Worm (Caenorhabditis elegans) whole organism, L3 larva: Measurements from ENCODE around the gene nrde-4.

Experiments
- aly-2 ChIP-seq: fragments of 150-350 bp; optimal IDR thresholded peaks from 2 replicates; lab custom pipeline; 2014; ENCODE audit warnings: missing biosample characterization, missing genetic modification characterization
- ama-1 ChIP-seq: fragments of 150-350 bp; optimal IDR thresholded peaks from 2 replicates; lab custom pipeline; 2018
- ceh-16 ChIP-seq: sonication (generic microtip); optimal IDR thresholded peaks from 2 replicates; lab custom pipeline; 2017; ENCODE audit warnings: missing biosample characterization, missing genetic modification characterization
- ceh-28 ChIP-seq: fragments of 150-350 bp; optimal IDR thresholded peaks from 2 replicates; lab custom pipeline; 2014; ENCODE audit warnings: missing biosample characterization, missing genetic modification reagents, missing genetic modification characterization
- ceh-82 ChIP-seq: fragments of 150-350 bp; optimal IDR thresholded peaks from 2 replicates; lab custom pipeline; 2014; ENCODE audit warnings: missing biosample characterization, missing genetic modification characterization
- ceh-9 ChIP-seq: sonication (generic microtip); optimal IDR thresholded peaks from 2 replicates; lab custom pipeline; 2018; ENCODE audit warnings: missing biosample characterization, missing genetic modification characterization
- daf-12 ChIP-seq: fragments of 150-350 bp; optimal IDR thresholded peaks from 2 replicates; lab custom pipeline; 2014; ENCODE audit warnings: missing biosample characterization, missing genetic modification reagents, missing genetic modification characterization
- egl-27 ChIP-seq: sonication (generic microtip); optimal IDR thresholded peaks from 4 replicates; lab custom pipeline; 2017; ENCODE audit warnings: missing biosample characterization, missing genetic modification reagents, missing genetic modification characterization
- egl-5 ChIP-seq: fragments of 150-350 bp; optimal IDR thresholded peaks from 2 replicates; lab custom pipeline; 2017; ENCODE audit warnings: missing biosample characterization, missing genetic modification reagents, missing genetic modification characterization, inconsistent platforms
- elt-1 ChIP-seq: fragments of 150-350 bp; optimal IDR thresholded peaks from 2 replicates; lab custom pipeline; 2014; ENCODE audit warnings: missing biosample characterization, missing genetic modification characterization
- elt-2 ChIP-seq: sonication (generic microtip); optimal IDR thresholded peaks from 2 replicates; lab custom pipeline; 2016; ENCODE audit warnings: missing genetic modification reagents, mild to moderate bottlenecking, missing genetic modification characterization, missing compliant biosample characterization
- elt-3 ChIP-seq, 3 experiments: fragments of 150-350 bp in 1 of 3; sonication (generic microtip) in 2 of 3; optimal IDR thresholded peaks; 2 replicates in 2 of 3; 4 replicates in 1 of 3; lab custom pipeline; 2014 to 2017; ENCODE audit warnings: missing biosample characterization in 3 of 3, missing genetic modification characterization in 3 of 3
- fkh-10 ChIP-seq: sonication (generic microtip); optimal IDR thresholded peaks from 2 replicates; lab custom pipeline; 2017; ENCODE audit warnings: missing biosample characterization, missing genetic modification reagents, missing genetic modification characterization
- fkh-2 ChIP-seq: fragments of 150-350 bp; optimal IDR thresholded peaks from 2 replicates; lab custom pipeline; 2014; ENCODE audit warnings: missing biosample characterization, missing genetic modification reagents, missing genetic modification characterization
- hmg-11 ChIP-seq: sonication (generic microtip); optimal IDR thresholded peaks from 2 replicates; lab custom pipeline; 2016; ENCODE audit warnings: missing genetic modification characterization, missing compliant biosample characterization
- jun-1 ChIP-seq: fragments of 150-350 bp; optimal IDR thresholded peaks from 2 replicates; lab custom pipeline; 2014; ENCODE audit warnings: missing biosample characterization, missing genetic modification reagents, missing genetic modification characterization
- lin-39 ChIP-seq: fragments of 150-350 bp; optimal IDR thresholded peaks from 2 replicates; lab custom pipeline; 2018; ENCODE audit warnings: missing biosample characterization, missing genetic modification reagents, missing genetic modification characterization
- lsy-12 ChIP-seq: sonication (generic microtip); optimal IDR thresholded peaks from 2 replicates; lab custom pipeline; 2016; ENCODE audit warnings: mild to moderate bottlenecking, missing genetic modification characterization, missing compliant biosample characterization
- nfya-1 ChIP-seq: sonication (generic microtip); optimal IDR thresholded peaks from 2 replicates; lab custom pipeline; 2017; ENCODE audit warnings: missing genetic modification characterization, mild to moderate bottlenecking, missing compliant biosample characterization, antibody characterized with exemption, moderate library complexity; ENCODE audit not compliant: insufficient read depth
- nhr-11 ChIP-seq: fragments of 150-350 bp; optimal IDR thresholded peaks from 2 replicates; lab custom pipeline; 2014; ENCODE audit warnings: missing biosample characterization, missing genetic modification characterization
- nhr-12 ChIP-seq: fragments of 150-350 bp; optimal IDR thresholded peaks from 2 replicates; lab custom pipeline; 2014; ENCODE audit warnings: missing biosample characterization, missing genetic modification characterization
- nhr-23 ChIP-seq: fragments of 150-350 bp; optimal IDR thresholded peaks from 2 replicates; lab custom pipeline; 2014; ENCODE audit warnings: missing biosample characterization, missing genetic modification reagents, missing genetic modification characterization
- nhr-28 ChIP-seq: fragments of 150-350 bp; optimal IDR thresholded peaks from 2 replicates; lab custom pipeline; 2014; ENCODE audit warnings: missing biosample characterization, missing genetic modification characterization
- nhr-67 ChIP-seq: fragments of 150-350 bp; optimal IDR thresholded peaks from 2 replicates; lab custom pipeline; 2014; ENCODE audit warnings: missing biosample characterization, missing genetic modification characterization
- nhr-77 ChIP-seq: fragments of 150-350 bp; optimal IDR thresholded peaks from 2 replicates; lab custom pipeline; 2014; ENCODE audit warnings: missing biosample characterization, missing genetic modification characterization
- pha-4 ChIP-seq: fragments of 150-350 bp; optimal IDR thresholded peaks from 2 replicates; lab custom pipeline; 2014; ENCODE audit warnings: missing biosample characterization, missing genetic modification reagents, missing genetic modification characterization
- pqm-1 ChIP-seq: fragments of 150-350 bp; optimal IDR thresholded peaks from 2 replicates; lab custom pipeline; 2017; ENCODE audit warnings: missing biosample characterization, missing genetic modification characterization, inconsistent platforms
- sea-2 ChIP-seq: fragments of 150-350 bp; sonication (generic microtip); optimal IDR thresholded peaks from 4 replicates; lab custom pipeline; 2014; ENCODE audit warnings: missing biosample characterization, missing genetic modification reagents, missing genetic modification characterization
- tbx-2 ChIP-seq: sonication (generic microtip); optimal IDR thresholded peaks from 2 replicates; lab custom pipeline; 2016; ENCODE audit warnings: mild to moderate bottlenecking, missing genetic modification characterization, missing compliant biosample characterization
- unc-39 ChIP-seq: sonication (generic microtip); optimal IDR thresholded peaks from 4 replicates; lab custom pipeline; 2017; ENCODE audit warnings: missing biosample characterization, missing genetic modification characterization
- unc-62 ChIP-seq: fragments of 150-350 bp; sonication (generic microtip); optimal IDR thresholded peaks from 4 replicates; lab custom pipeline; 2014; ENCODE audit warnings: missing biosample characterization, missing genetic modification reagents, missing genetic modification characterization
- zag-1 ChIP-seq: fragments of 150-350 bp; optimal IDR thresholded peaks from 2 replicates; lab custom pipeline; 2014; ENCODE audit warnings: missing biosample characterization, missing genetic modification characterization
- ztf-11 ChIP-seq: fragments of 150-350 bp; optimal IDR thresholded peaks from 2 replicates; lab custom pipeline; 2014; ENCODE audit warnings: missing biosample characterization, missing genetic modification characterization

nrde-4 gene

DNA sequence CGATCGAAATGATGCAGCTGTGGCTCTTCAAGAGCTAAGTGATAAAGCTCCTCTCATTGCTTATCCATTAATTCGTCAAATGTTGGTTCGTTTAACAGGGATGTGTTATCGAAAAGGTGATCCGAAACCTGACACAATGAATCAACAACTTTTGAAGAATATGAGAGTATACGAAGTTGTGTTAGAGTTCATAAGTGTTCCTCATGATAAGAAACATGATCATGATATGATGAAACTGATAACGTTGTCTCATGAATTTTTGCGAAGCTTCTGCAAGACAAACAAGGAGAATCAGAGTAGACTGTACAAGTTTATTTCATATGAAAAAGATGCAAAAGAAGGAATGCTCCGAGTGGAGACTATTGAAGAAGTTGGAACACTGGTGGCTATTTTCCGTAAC lies 35.3 kb upstream of the nrde-4 start:
- TF ChIP-seq elt-1 (tag; lab: Kevin White, UChicago): no peak
- no peak for TF ChIP-seq tbx-2 (tag; lab: Kevin White, UChicago)
- no peak for TF ChIP-seq lin-39
- no peak for TF ChIP-seq elt-3 (tag; optimal IDR thresholded peaks at IDR 0.05; lab: Kevin White, UChicago)
- peak; percentile 85 for TF ChIP-seq elt-2 (tag; lab: Kevin White, UChicago)
- no peak for TF ChIP-seq nhr-23
- no peak for TF ChIP-seq zag-1 (tag; lab: Kevin White, UChicago)
- TF ChIP-seq ceh-16 (tag; lab: Kevin White, UChicago): no peak
- TF ChIP-seq ceh-9: no peak
- TF ChIP-seq egl-27 (tag; lab: Kevin White, UChicago): no peak
- TF ChIP-seq unc-39 (tag; lab: Kevin White, UChicago): no peak
- peak; percentile 23 for TF ChIP-seq pqm-1 (tag; lab: Kevin White, UChicago)
- TF ChIP-seq nhr-12 (tag; lab: Kevin White, UChicago): no peak
- no peak for TF ChIP-seq daf-12 (tag; lab: Kevin White, UChicago)
- no peak for TF ChIP-seq fkh-2 (tag; lab: Kevin White, UChicago)

DNA sequence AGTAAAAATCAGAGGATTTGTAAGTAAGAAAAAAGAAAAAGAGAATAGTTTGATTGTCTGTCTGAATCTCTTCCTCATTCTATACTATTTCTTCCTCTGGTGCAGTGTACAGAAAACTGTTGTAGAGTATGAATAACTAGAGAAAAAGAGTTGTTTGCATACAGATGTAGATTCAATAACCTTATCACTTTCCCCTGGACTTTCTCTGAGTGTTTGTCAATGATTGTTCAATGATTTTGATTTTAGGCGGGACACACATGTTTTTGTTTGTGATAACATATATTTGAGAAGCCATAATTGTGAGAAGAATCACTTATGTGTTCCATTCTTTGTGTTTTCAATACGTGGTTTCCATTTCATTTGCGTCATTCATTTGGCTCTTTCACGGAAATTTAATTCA lies 25.1 kb upstream of the nrde-4 start:
- TF ChIP-seq nhr-28 (tag; lab: Kevin White, UChicago) (no peak), pqm-1 (tag; lab: Kevin White, UChicago) (peak; percentile 62), elt-2 (tag; lab: Kevin White, UChicago) (peak; percentile 83), jun-1 (tag; lab: Kevin White, UChicago) (peak; percentile 43), pha-4 (peak; percentile 69)

ce11 chrIV:7674874-7675273 lies 20.8 kb upstream of the nrde-4 start, which contains the start of gene itr-1:
TSS of gene itr-1 (plus strand) at chrIV:7675174.
- no peak for TF ChIP-seq aly-2 (tag; lab: Kevin White, UChicago)
- no peak for TF ChIP-seq pqm-1 (tag; lab: Kevin White, UChicago)
- TF ChIP-seq ztf-11 (tag; lab: Kevin White, UChicago): no peak

- TF ChIP-seq ama-1: no peak
- TF ChIP-seq ceh-28: no peak
- no peak for TF ChIP-seq nhr-67 (tag; lab: Kevin White, UChicago)
- TF ChIP-seq elt-2 (tag; lab: Kevin White, UChicago): no peak
- TF ChIP-seq lin-39: no peak
- no peak for TF ChIP-seq aly-2 (tag; lab: Kevin White, UChicago)
- no peak for TF ChIP-seq pqm-1 (tag; lab: Kevin White, UChicago)
- TF ChIP-seq elt-1 (tag; lab: Kevin White, UChicago): no peak
- no peak for TF ChIP-seq egl-5 (tag; lab: Kevin White, UChicago)
- no peak for TF ChIP-seq zag-1 (tag; lab: Kevin White, UChicago)
- TF ChIP-seq hmg-11 (tag; lab: Kevin White, UChicago): no peak
- no peak for TF ChIP-seq nhr-11 (tag; lab: Kevin White, UChicago)
- TF ChIP-seq sea-2: no peak
Observed at ce11 chrIV:7672872-7673271, 18.8 kb upstream of the nrde-4 start, which contains the start of gene C08G9.2. TSS of gene C08G9.2 (minus strand) at chrIV:7672972.

- TF ChIP-seq egl-27 (tag; lab: Kevin White, UChicago) (no peak), elt-3 (tag; optimal IDR thresholded peaks at IDR 0.05; lab: Kevin White, UChicago) (no peak), nfya-1 (tag; lab: Kevin White, UChicago) (peak; percentile 49), ceh-82 (tag; lab: Kevin White, UChicago) (peak; percentile 46), elt-1 (tag; lab: Kevin White, UChicago) (peak; percentile 77), lsy-12 (tag; lab: Kevin White, UChicago) (no peak), lin-39 (peak; percentile 68), unc-62 (GFP tag; lab: Kevin White, UChicago) (peak; percentile 57), nhr-77 (tag; lab: Kevin White, UChicago) (no peak)
Observed at ce11 chrIV:7663006-7663405, 8.9 kb upstream of the nrde-4 start.

DNA sequence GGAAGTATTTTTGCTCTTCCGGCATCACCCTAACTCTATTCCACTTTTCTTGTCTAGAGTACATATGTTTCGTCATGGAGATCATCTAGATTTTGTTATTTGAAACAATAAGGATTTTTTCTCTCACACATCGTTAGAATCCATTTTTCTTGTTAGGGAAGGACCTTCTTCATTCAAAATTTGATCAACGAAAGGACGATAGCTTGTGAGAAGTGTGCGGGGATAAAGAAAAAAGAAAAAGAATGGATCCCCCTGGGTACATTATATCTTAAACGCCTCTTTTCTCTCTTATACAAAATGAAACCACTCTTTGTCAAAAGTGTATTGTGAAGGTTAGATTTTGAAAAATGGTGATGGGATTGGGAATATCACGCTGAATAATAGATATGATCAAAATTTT lies 7.5 kb upstream of the nrde-4 start:
- TF ChIP-seq fkh-10: peak; percentile 4
- no peak for TF ChIP-seq nhr-12 (tag; lab: Kevin White, UChicago)
